Worm (Caenorhabditis elegans) whole organism, mixed stage, embryonic: ENCODE results near the gene T26G10.5.

Experiments
- ceh-43 ChIP-seq: fragments of 200-800 bp; sonication (Bioruptor generic); optimal IDR thresholded peaks from 2 replicates; lab custom pipeline; 2018; ENCODE audit warnings: mild to moderate bottlenecking, missing genetic modification characterization, moderate library complexity, missing compliant biosample characterization
- drap-1 ChIP-seq: fragments of 200-800 bp; sonication (Bioruptor generic); optimal IDR thresholded peaks from 3 replicates; lab custom pipeline; 2018; ENCODE audit warnings: mild to moderate bottlenecking, missing genetic modification characterization, missing compliant biosample characterization
- elt-1 ChIP-seq: sonication (generic microtip); optimal IDR thresholded peaks from 2 replicates; lab custom pipeline; 2017; ENCODE audit warnings: missing genetic modification characterization, mild to moderate bottlenecking, missing compliant biosample characterization, antibody characterized with exemption, moderate library complexity, borderline replicate concordance; ENCODE audit not compliant: insufficient read depth
- mab-5 ChIP-seq: fragments of 150-350 bp; optimal IDR thresholded peaks from 2 replicates; lab custom pipeline; 2014; ENCODE audit warnings: missing biosample characterization, missing genetic modification characterization
- unc-39 ChIP-seq: fragments of 150-350 bp; optimal IDR thresholded peaks from 2 replicates; lab custom pipeline; 2014; ENCODE audit warnings: missing biosample characterization, missing genetic modification characterization

- TF ChIP-seq drap-1 (GFP tag; lab: Kevin White, UChicago): no peak
- no peak for TF ChIP-seq elt-1
- no peak for TF ChIP-seq mab-5 (tag; lab: Kevin White, UChicago)
- no peak for TF ChIP-seq ceh-43 (GFP tag; lab: Kevin White, UChicago)
- TF ChIP-seq unc-39 (tag; lab: Kevin White, UChicago): no peak
These were observed 13.2 kb upstream of the T26G10.5 start, which contains the start of gene F54C8.1 for ce11 chrIII:9439399-9439798.
